Fruit fly (Drosophila melanogaster): ENCODE results near the gene CG7781.

CG7781 gene

dm6 chr2L:8311091-8311490, 14.1 kb downstream of the CG7781 start, which contains the start of the genes CG7810 and CG7806 (continued):
- no peak for TF ChIP-seq vri (GFP tag; optimal IDR thresholded peaks at IDR 0.05)
- TF ChIP-seq Ets96B (tag; optimal IDR thresholded peaks at IDR 0.05): peak; percentile 86
- TF ChIP-seq CG31627 (GFP tag; optimal IDR thresholded peaks at IDR 0.05): peak; percentile 94
- TF ChIP-seq CG11294 (GFP tag; IDR thresholded peaks at IDR 0.05): peak; percentile 81; the same call in 1 of the 2 replicates
- TF ChIP-seq eg (GFP tag; IDR thresholded peaks at IDR 0.05): no peak; the same call in 1 of the 3 replicates
- TF ChIP-seq CG10631 (GFP tag; optimal IDR thresholded peaks at IDR 0.05): peak; percentile 92
- no peak for TF ChIP-seq CG32006 (GFP tag; optimal IDR thresholded peaks at IDR 0.05)
- TF ChIP-seq CG8119 (GFP tag; IDR thresholded peaks at IDR 0.05): peak; percentile 94
- TF ChIP-seq CG8319 (GFP tag; optimal IDR thresholded peaks at IDR 0.05): peak; percentile 85
- TF ChIP-seq Sox15 (GFP tag; optimal IDR thresholded peaks at IDR 0.05): peak; percentile 69
- peak; percentile 73 for TF ChIP-seq fd59A (GFP tag; optimal IDR thresholded peaks at IDR 0.05)
- TF ChIP-seq CG34406 (GFP tag; optimal IDR thresholded peaks at IDR 0.05): peak; percentile 93
- TF ChIP-seq topi (GFP tag; optimal IDR thresholded peaks at IDR 0.05): peak; percentile 89
- no peak for TF ChIP-seq dac (GFP tag; optimal IDR thresholded peaks at IDR 0.05)
- peak; percentile 96 for TF ChIP-seq CG6163 (GFP tag; IDR thresholded peaks at IDR 0.05)
- TF ChIP-seq CG10669 (GFP tag; optimal IDR thresholded peaks at IDR 0.05): no peak
- TF ChIP-seq CG11902 (GFP tag; optimal IDR thresholded peaks at IDR 0.05): no peak

dm6 chr2L:8307817-8308551, 17.2 kb downstream of the CG7781 start, which contains the start of the genes Ostgamma and Mettl14:
TSS of gene Ostgamma (minus strand) at chr2L:8308192.
TSS of gene Mettl14 (plus strand) at chr2L:8308427.
- TF ChIP-seq lz (GFP tag; optimal IDR thresholded peaks at IDR 0.05): peak; percentile 29
- TF ChIP-seq CG8319 (GFP tag; optimal IDR thresholded peaks at IDR 0.05): no peak
- no peak for TF ChIP-seq salr (GFP tag; optimal IDR thresholded peaks at IDR 0.05)
- TF ChIP-seq esn (GFP tag; optimal IDR thresholded peaks at IDR 0.05): peak; percentile 30
- peak; percentile 54 for TF ChIP-seq dsx (GFP tag; optimal IDR thresholded peaks at IDR 0.05; ENCODE audit: poor library complexity, severe bottlenecking)
- TF ChIP-seq fkh (GFP tag; optimal IDR thresholded peaks at IDR 0.05): peak; percentile 26
- no peak for TF ChIP-seq OdsH (GFP tag; optimal IDR thresholded peaks at IDR 0.05)
- TF ChIP-seq CG31627 (GFP tag; optimal IDR thresholded peaks at IDR 0.05): no peak

dm6 chr2L:8305409-8305808, 19.8 kb downstream of the CG7781 start, which contains the start of gene CG7840:
TSS of gene CG7840 (plus strand) at chr2L:8305586.
- TF ChIP-seq Lpt (GFP tag; optimal IDR thresholded peaks at IDR 0.05) (no peak), eg (GFP tag; IDR thresholded peaks at IDR 0.05) (no peak), Eip78C (GFP tag) (no peak), achi (GFP tag; optimal IDR thresholded peaks at IDR 0.05) (no peak), Blimp-1 (GFP tag; optimal IDR thresholded peaks at IDR 0.05) (peak; percentile 14), CG11294 (GFP tag; IDR thresholded peaks at IDR 0.05) (no peak), Gug (GFP tag; IDR thresholded peaks at IDR 0.05) (no peak), CG8632 (GFP tag; optimal IDR thresholded peaks at IDR 0.05) (no peak), CG8119 (GFP tag; IDR thresholded peaks at IDR 0.05) (no peak)

- TF ChIP-seq dsx (GFP tag; optimal IDR thresholded peaks at IDR 0.05; ENCODE audit: poor library complexity, severe bottlenecking) (no peak), fd85E (GFP tag; optimal IDR thresholded peaks at IDR 0.05) (no peak), Gug (GFP tag; IDR thresholded peaks at IDR 0.05) (no peak), CG31627 (GFP tag; optimal IDR thresholded peaks at IDR 0.05) (no peak), CG11902 (GFP tag; optimal IDR thresholded peaks at IDR 0.05) (no peak), CG6276 (GFP tag; optimal IDR thresholded peaks at IDR 0.05) (no peak), Eip78C (GFP tag) (no peak), Blimp-1 (GFP tag; optimal IDR thresholded peaks at IDR 0.05) (no peak), cyc (GFP tag; optimal IDR thresholded peaks at IDR 0.05) (no peak)
Measured at dm6 chr2L:8304635-8305034, 20.6 kb downstream of the CG7781 start.

All from whole organism, prepupa.